Fruit fly (Drosophila melanogaster) whole organism, embryonic: ENCODE measurements around the gene CG7362.
A peak's percentile ranks its signal among the peaks of the same experiment; 100 is the strongest.

ENCODE experiments used
- Abd-B ChIP-seq: fragments of 200-800 bp; sonication (Bioruptor generic); optimal IDR thresholded peaks from 2 replicates; lab custom pipeline; 2018; ENCODE audit warnings: missing biosample characterization, mild to moderate bottlenecking, missing genetic modification characterization, moderate library complexity
- CG10267 ChIP-seq: fragments of 200-800 bp; sonication (Bioruptor generic); optimal IDR thresholded peaks from 2 replicates; lab custom pipeline; 2018; ENCODE audit warnings: missing biosample characterization, mild to moderate bottlenecking, missing genetic modification characterization, moderate library complexity
- CG10431 ChIP-seq: fragments of 200-800 bp; sonication (Bioruptor generic); optimal IDR thresholded peaks from 3 replicates; lab custom pipeline; 2018; ENCODE audit warnings: missing biosample characterization, mild to moderate bottlenecking, missing genetic modification characterization
- CG10654 ChIP-seq: fragments of 200-800 bp; sonication (Bioruptor generic); optimal IDR thresholded peaks from 2 replicates; lab custom pipeline; 2016; ENCODE audit warnings: missing biosample characterization, missing genetic modification characterization
- CG11085 ChIP-seq: fragments of 200-800 bp; sonication (Bioruptor generic); IDR thresholded peaks from 2 replicates; pipeline ENCODE4 v1.3.6; 2022; ENCODE audit warnings: missing biosample characterization, missing genetic modification characterization
- CG11093 ChIP-seq: fragments of 200-800 bp; sonication (Bioruptor generic); IDR thresholded peaks from 3 replicates; pipeline ENCODE4 v1.3.6; 2022; ENCODE audit warnings: missing biosample characterization, missing genetic modification characterization
- CG11695 ChIP-seq: fragments of 200-800 bp; sonication (Bioruptor generic); IDR thresholded peaks from 3 replicates; pipeline ENCODE4 v1.3.6; 2022; ENCODE audit warnings: missing biosample characterization, missing genetic modification characterization
- CG12071 ChIP-seq: fragments of 200-800 bp; sonication (Bioruptor generic); optimal IDR thresholded peaks from 3 replicates; lab custom pipeline; 2018; ENCODE audit warnings: missing biosample characterization, mild to moderate bottlenecking, missing genetic modification characterization
- CG12659 ChIP-seq: fragments of 200-800 bp; sonication (Bioruptor generic); optimal IDR thresholded peaks from 3 replicates; lab custom pipeline; 2017; ENCODE audit warnings: mild to moderate bottlenecking, missing biosample characterization, missing genetic modification reagents, missing genetic modification characterization
- CG13894 ChIP-seq: fragments of 200-800 bp; sonication (Bioruptor generic); optimal IDR thresholded peaks from 3 replicates; lab custom pipeline; 2018; ENCODE audit warnings: missing biosample characterization, mild to moderate bottlenecking, missing genetic modification characterization, moderate library complexity
- CG14667 ChIP-seq: fragments of 200-800 bp; sonication (Bioruptor generic); IDR thresholded peaks from 2 replicates; pipeline ENCODE4 v1.3.6; 2022; ENCODE audit warnings: missing biosample characterization, missing genetic modification characterization
- CG15514 ChIP-seq: fragments of 200-800 bp; sonication (Bioruptor generic); optimal IDR thresholded peaks from 3 replicates; lab custom pipeline; 2017; ENCODE audit warnings: missing biosample characterization, missing genetic modification characterization, mild to moderate bottlenecking, moderate library complexity, missing genetic modification reagents
- CG1647 ChIP-seq: fragments of 200-800 bp; sonication (Bioruptor generic); optimal IDR thresholded peaks from 3 replicates; lab custom pipeline; 2016; ENCODE audit warnings: missing biosample characterization, missing genetic modification characterization
- CG1792 ChIP-seq: fragments of 200-800 bp; sonication (Bioruptor generic); optimal IDR thresholded peaks from 2 replicates; lab custom pipeline; 2016; ENCODE audit warnings: missing biosample characterization, missing genetic modification characterization
- CG2116 ChIP-seq: fragments of 200-800 bp; sonication (Bioruptor generic); optimal IDR thresholded peaks from 3 replicates; lab custom pipeline; 2018; ENCODE audit warnings: missing biosample characterization, mild to moderate bottlenecking, missing genetic modification characterization
- CG33213 ChIP-seq: fragments of 200-800 bp; sonication (Bioruptor generic); optimal IDR thresholded peaks from 3 replicates; lab custom pipeline; 2016; ENCODE audit warnings: missing biosample characterization, missing genetic modification characterization
- CG3407 ChIP-seq: fragments of 200-800 bp; sonication (Bioruptor generic); optimal IDR thresholded peaks from 2 replicates; lab custom pipeline; 2018; ENCODE audit warnings: missing biosample characterization, mild to moderate bottlenecking, missing genetic modification characterization
- CG42726 ChIP-seq: fragments of 200-800 bp; sonication (Bioruptor generic); IDR thresholded peaks from 2 replicates; pipeline ENCODE4 v1.3.6; 2022; ENCODE audit warnings: missing biosample characterization, missing genetic modification characterization; ENCODE audit not compliant: partially characterized antibody
- CG7839 ChIP-seq: fragments of 200-800 bp; sonication (Bioruptor generic); optimal IDR thresholded peaks from 3 replicates; lab custom pipeline; 2018; ENCODE audit warnings: missing biosample characterization, mild to moderate bottlenecking, missing genetic modification characterization, moderate library complexity
- CG7987 ChIP-seq: fragments of 200-800 bp; sonication (Bioruptor generic); optimal IDR thresholded peaks from 2 replicates; lab custom pipeline; 2018; ENCODE audit warnings: missing biosample characterization, mild to moderate bottlenecking, missing genetic modification characterization, moderate library complexity
- CG8290 ChIP-seq, 3 experiments: fragments of 200-800 bp; sonication (Bioruptor generic); optimal IDR thresholded peaks; 2 replicates each; lab custom pipeline; 2016 to 2019; ENCODE audit warnings: missing biosample characterization in 3 of 3, missing genetic modification characterization in 3 of 3, mild to moderate bottlenecking in 2 of 3, moderate library complexity in 1 of 3
- CG8765 ChIP-seq: fragments of 200-800 bp; sonication (Bioruptor generic); IDR thresholded peaks from 2 replicates; pipeline ENCODE4 v1.3.6; 2022; ENCODE audit warnings: missing biosample characterization, missing genetic modification characterization
- CG9437 ChIP-seq: fragments of 200-800 bp; sonication (Bioruptor generic); optimal IDR thresholded peaks from 2 replicates; lab custom pipeline; 2018; ENCODE audit warnings: missing biosample characterization, mild to moderate bottlenecking, missing genetic modification characterization
- Fer1 ChIP-seq: fragments of 200-800 bp; sonication (Bioruptor generic); optimal IDR thresholded peaks from 2 replicates; lab custom pipeline; 2017; ENCODE audit warnings: missing biosample characterization, mild to moderate bottlenecking, missing genetic modification characterization
- H2.0 ChIP-seq: fragments of 200-800 bp; sonication (Bioruptor generic); IDR thresholded peaks from 2 replicates; pipeline ENCODE4 v1.3.6; 2022; ENCODE audit warnings: missing biosample characterization, missing genetic modification characterization
- Kr ChIP-seq: fragments of 200-800 bp; sonication (Bioruptor generic); optimal IDR thresholded peaks from 2 replicates; lab custom pipeline; 2017; ENCODE audit warnings: missing biosample characterization, mild to moderate bottlenecking, missing genetic modification characterization
- Spps ChIP-seq: fragments of 200-800 bp; sonication (Bioruptor generic); optimal IDR thresholded peaks from 2 replicates; lab custom pipeline; 2018; ENCODE audit warnings: missing biosample characterization, mild to moderate bottlenecking, missing genetic modification characterization
- Taf1 ChIP-seq: fragments of 200-800 bp; sonication (Bioruptor generic); IDR thresholded peaks from 2 replicates; pipeline ENCODE4 v1.3.6; 2022; ENCODE audit warnings: missing biosample characterization, missing genetic modification characterization
- Xbp1 ChIP-seq: fragments of 200-800 bp; sonication (Bioruptor generic); optimal IDR thresholded peaks from 3 replicates; lab custom pipeline; 2016; ENCODE audit warnings: missing biosample characterization, mild to moderate bottlenecking, missing genetic modification characterization
- abd-A ChIP-seq: fragments of 200-800 bp; sonication (Bioruptor generic); optimal IDR thresholded peaks from 3 replicates; lab custom pipeline; 2019; ENCODE audit warnings: missing biosample characterization, mild to moderate bottlenecking, missing genetic modification characterization, moderate library complexity
- ato ChIP-seq: fragments of 200-800 bp; sonication (Bioruptor generic); IDR thresholded peaks from 2 replicates; pipeline ENCODE4 v1.3.6; 2022; ENCODE audit warnings: missing biosample characterization, missing genetic modification characterization; ENCODE audit not compliant: partially characterized antibody
- chm ChIP-seq: fragments of 200-800 bp; sonication (Bioruptor generic); IDR thresholded peaks from 2 replicates; pipeline ENCODE4 v1.3.6; 2022; ENCODE audit warnings: missing biosample characterization, missing genetic modification characterization
- dati ChIP-seq: fragments of 200-800 bp; sonication (Bioruptor generic); IDR thresholded peaks from 2 replicates; pipeline ENCODE4 v1.3.6; 2022; ENCODE audit warnings: missing biosample characterization, missing genetic modification characterization
- disco-r ChIP-seq: fragments of 200-800 bp; sonication (Bioruptor generic); optimal IDR thresholded peaks from 2 replicates; lab custom pipeline; 2016; ENCODE audit warnings: missing biosample characterization, missing genetic modification characterization
- grn ChIP-seq: fragments of 200-800 bp; sonication (Bioruptor generic); optimal IDR thresholded peaks from 3 replicates; lab custom pipeline; 2017; ENCODE audit warnings: missing biosample characterization, missing genetic modification characterization
- gro ChIP-seq: fragments of 200-800 bp; sonication (Bioruptor generic); optimal IDR thresholded peaks from 2 replicates; lab custom pipeline; 2016; ENCODE audit warnings: missing biosample characterization, missing genetic modification characterization
- jing ChIP-seq: fragments of 200-800 bp; sonication (Bioruptor generic); optimal IDR thresholded peaks from 2 replicates; lab custom pipeline; 2018; ENCODE audit warnings: missing biosample characterization, mild to moderate bottlenecking, missing genetic modification characterization
- lilli ChIP-seq: fragments of 200-800 bp; sonication (Bioruptor generic); optimal IDR thresholded peaks from 3 replicates; lab custom pipeline; 2016; ENCODE audit warnings: missing biosample characterization, missing genetic modification characterization
- lov ChIP-seq, 2 experiments: fragments of 200-800 bp in 1 of 2; fragments of >200 bp in 1 of 2; sonication (Bioruptor generic) in 1 of 2; IDR thresholded peaks in 1 of 2; optimal IDR thresholded peaks in 1 of 2; 2 replicates in 1 of 2; 3 replicates in 1 of 2; pipeline versions ENCODE4 v1.3.6 to Lab custom; 2017 to 2022; ENCODE audit warnings: missing biosample characterization in 1 of 2, missing genetic modification characterization in 1 of 2
- nerfin-1 ChIP-seq: fragments of 200-800 bp; sonication (Bioruptor generic); optimal IDR thresholded peaks from 3 replicates; lab custom pipeline; 2019; ENCODE audit warnings: missing biosample characterization, mild to moderate bottlenecking, missing genetic modification characterization, moderate library complexity
- nom ChIP-seq: fragments of 200-800 bp; sonication (Bioruptor generic); optimal IDR thresholded peaks from 2 replicates; lab custom pipeline; 2017; ENCODE audit warnings: missing biosample characterization, missing genetic modification characterization, mild to moderate bottlenecking, moderate library complexity, missing genetic modification reagents
- peb ChIP-seq: fragments of 200-800 bp; sonication (Bioruptor generic); IDR thresholded peaks from 2 replicates; pipeline ENCODE4 v1.3.6; 2022; ENCODE audit warnings: missing biosample characterization, missing genetic modification characterization
- pum ChIP-seq: fragments of 200-800 bp; sonication (Bioruptor generic); optimal IDR thresholded peaks from 2 replicates; lab custom pipeline; 2016; ENCODE audit warnings: missing biosample characterization, missing genetic modification characterization
- ro ChIP-seq: fragments of 200-800 bp; sonication (Bioruptor generic); IDR thresholded peaks from 2 replicates; pipeline ENCODE4 v1.3.6; 2022; ENCODE audit warnings: missing biosample characterization, missing genetic modification characterization
- row ChIP-seq: fragments of 200-800 bp; sonication (Bioruptor generic); IDR thresholded peaks from 3 replicates; pipeline ENCODE4 v1.3.6; 2022; ENCODE audit warnings: missing biosample characterization, missing genetic modification characterization
- slou ChIP-seq: fragments of 200-800 bp; sonication (Bioruptor generic); optimal IDR thresholded peaks from 3 replicates; lab custom pipeline; 2016; ENCODE audit warnings: missing biosample characterization, missing genetic modification characterization
- sqz ChIP-seq: fragments of 200-800 bp; sonication (Bioruptor generic); optimal IDR thresholded peaks from 3 replicates; lab custom pipeline; 2018; ENCODE audit warnings: missing biosample characterization, mild to moderate bottlenecking, missing genetic modification characterization
- tna ChIP-seq: fragments of 200-800 bp; sonication (Bioruptor generic); IDR thresholded peaks from 2 replicates; pipeline ENCODE4 v1.3.6; 2022; ENCODE audit warnings: missing biosample characterization, missing genetic modification characterization; ENCODE audit not compliant: partially characterized antibody
- wdn ChIP-seq: fragments of 200-800 bp; sonication (Bioruptor generic); IDR thresholded peaks from 2 replicates; pipeline ENCODE4 v1.3.6; 2022; ENCODE audit warnings: missing biosample characterization, missing genetic modification characterization
- zf30C ChIP-seq: fragments of 200-800 bp; sonication (Bioruptor generic); optimal IDR thresholded peaks from 3 replicates; lab custom pipeline; 2018; ENCODE audit warnings: missing biosample characterization, mild to moderate bottlenecking, missing genetic modification characterization

Gene CG7362

dm6 chr3R:14739088-14739487 is 15.2 kb downstream of the CG7362 start (continued):
- TF ChIP-seq CG11695 (GFP tag; lab: Robert Waterston, UW): 0 out of 3 replicates have a peak, but pooled peaks have one; percentile 26
- peak; percentile 62 for TF ChIP-seq CG7987 (GFP tag; lab: Kevin White, UChicago)
- no peak for TF ChIP-seq CG11093 (GFP tag; lab: Robert Waterston, UW)
- no peak for TF ChIP-seq CG3407
- TF ChIP-seq dati (GFP tag; lab: Robert Waterston, UW): no peak
- TF ChIP-seq peb: no peak
- TF ChIP-seq CG1792 (GFP tag; lab: Kevin White, UChicago): no peak
- TF ChIP-seq CG7839 (tag; lab: Kevin White, UChicago): no peak
- TF ChIP-seq Fer1 (GFP tag; lab: Kevin White, UChicago): peak; percentile 35
- TF ChIP-seq CG12071 (GFP tag; lab: Kevin White, UChicago): peak; percentile 58
- peak; percentile 70 for TF ChIP-seq CG13894
- peak; percentile 16 for TF ChIP-seq zf30C (GFP tag; lab: Kevin White, UChicago)
- 0 out of 2 replicates have a peak, but pooled peaks have one; percentile 33 for TF ChIP-seq wdn
- peak; percentile 6; the same call in 1 of the 3 replicates for TF ChIP-seq row
- no peak for TF ChIP-seq Abd-B (GFP tag; lab: Kevin White, UChicago)
- no peak for TF ChIP-seq Spps
- no peak for TF ChIP-seq CG1647
- TF ChIP-seq grn: no peak
- TF ChIP-seq pum (GFP tag; lab: Kevin White, UChicago): no peak
- TF ChIP-seq CG10431 (GFP tag; lab: Kevin White, UChicago): no peak
- peak; percentile 2 for TF ChIP-seq nerfin-1 (tag; lab: Kevin White, UChicago)
- TF ChIP-seq CG12659: peak; percentile 51
- no peak for TF ChIP-seq lilli (GFP tag; lab: Kevin White, UChicago)
- peak; percentile 99 for TF ChIP-seq abd-A (tag; lab: Kevin White, UChicago)
- no peak for TF ChIP-seq CG11085 (GFP tag; lab: Robert Waterston, UW)
- TF ChIP-seq CG9437 (GFP tag; lab: Kevin White, UChicago): no peak
- no peak for TF ChIP-seq CG8765
- no peak for TF ChIP-seq lov (optimal IDR thresholded peaks at IDR 0.05; lab: Kevin White, UChicago)
- no peak for TF ChIP-seq lov (GFP tag; IDR thresholded peaks at IDR 0.05; lab: Robert Waterston, UW)
- peak; percentile 62 for TF ChIP-seq chm
- TF ChIP-seq tna (GFP tag; lab: Robert Waterston, UW): peak; percentile 44; the same call in 1 of the 2 replicates
- no peak for TF ChIP-seq CG8290 (GFP tag; optimal IDR thresholded peaks at IDR 0.05; lab: Kevin White, UChicago)
- peak in 1 of 2 experiments; percentile 87 for TF ChIP-seq CG8290 (tag; optimal IDR thresholded peaks at IDR 0.05; lab: Kevin White, UChicago)
- no peak for TF ChIP-seq Taf1 (GFP tag; lab: Robert Waterston, UW)
- no peak for TF ChIP-seq CG10654 (GFP tag; lab: Kevin White, UChicago)
- TF ChIP-seq gro (GFP tag; lab: Kevin White, UChicago): peak; percentile 33
- peak; percentile 7; the same call in 1 of the 2 replicates for TF ChIP-seq CG42726 (GFP tag; lab: Robert Waterston, UW)
- no peak for TF ChIP-seq jing (GFP tag; lab: Kevin White, UChicago)
- TF ChIP-seq sqz: peak; percentile 62
- no peak for TF ChIP-seq Xbp1 (GFP tag; lab: Kevin White, UChicago)
- TF ChIP-seq CG10267 (tag; lab: Kevin White, UChicago): peak; percentile 78
- TF ChIP-seq H2.0 (GFP tag; lab: Robert Waterston, UW): no peak
- 0 out of 2 replicates have a peak, but pooled peaks have one; percentile 46 for TF ChIP-seq ato (GFP tag; lab: Robert Waterston, UW)
- TF ChIP-seq Kr (GFP tag; lab: Kevin White, UChicago): no peak
- no peak for TF ChIP-seq CG33213 (GFP tag; lab: Kevin White, UChicago)
- no peak for TF ChIP-seq ro (GFP tag; lab: Robert Waterston, UW)
- TF ChIP-seq CG14667: no peak
- no peak for TF ChIP-seq slou (GFP tag; lab: Kevin White, UChicago)
- TF ChIP-seq nom (GFP tag; lab: Kevin White, UChicago): peak; percentile 63
- no peak for TF ChIP-seq CG2116
- TF ChIP-seq disco-r (GFP tag; lab: Kevin White, UChicago): no peak
- peak; percentile 22 for TF ChIP-seq CG15514
